Worm (Caenorhabditis elegans): ENCODE results near the gene R07B7.8.
"Not testable (repeated sequence)": the region's sequence is repeated elsewhere in the genome, so short reads cannot be mapped to it uniquely, and the experiment has no call there.

DNA sequence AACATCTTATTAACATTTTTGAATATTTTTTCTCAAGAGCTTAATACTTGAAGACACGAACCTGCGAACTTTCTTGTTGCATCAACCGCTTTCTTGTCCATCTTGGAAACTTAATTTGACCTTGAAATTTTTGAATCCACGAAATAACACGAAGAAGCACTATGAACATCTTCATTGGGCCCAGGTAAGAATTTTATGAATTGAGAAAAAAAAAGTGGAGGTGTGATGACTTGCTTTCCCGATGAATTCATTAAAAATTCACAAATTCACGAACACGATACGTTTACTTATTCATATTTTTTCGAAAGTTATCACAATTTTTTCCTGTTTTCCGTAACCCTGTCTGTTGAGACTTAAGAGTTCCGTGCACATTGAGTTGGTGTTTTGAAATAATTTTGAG lies 46.6 kb upstream of the R07B7.8 start, which contains the start of gene C27A7.6:
- TF ChIP-seq elt-2 (tag; optimal IDR thresholded peaks at IDR 0.05); unc-62 (GFP tag; optimal IDR thresholded peaks at IDR 0.05); nhr-12 (tag; optimal IDR thresholded peaks at IDR 0.05); ztf-4 (tag; optimal IDR thresholded peaks at IDR 0.05); hlh-4 (tag; optimal IDR thresholded peaks at IDR 0.05); zag-1 (tag; optimal IDR thresholded peaks at IDR 0.05); nhr-20 (tag; optimal IDR thresholded peaks at IDR 0.05); unc-86 (tag; optimal IDR thresholded peaks at IDR 0.05); unc-130 (tag; optimal IDR thresholded peaks at IDR 0.05): not testable (repeated sequence)
